Worm (Caenorhabditis elegans): ENCODE measurements around the gene rme-4.

Gene rme-4

ce11 chrX:10377663-10378062, 2.0 kb downstream of the rme-4 start (continued):
- TF ChIP-seq Y22D7AL.16 (tag; optimal IDR thresholded peaks at IDR 0.05) (no peak), ceh-30 (tag; optimal IDR thresholded peaks at IDR 0.05) (no peak), pha-2 (tag; optimal IDR thresholded peaks at IDR 0.05) (no peak), sdc-2 (tag; optimal IDR thresholded peaks at IDR 0.05) (peak; percentile 70), mec-3 (tag; optimal IDR thresholded peaks at IDR 0.05; ENCODE audit: borderline replicate concordance) (no peak), ahr-1 (tag; optimal IDR thresholded peaks at IDR 0.05) (no peak), unc-42 (tag; optimal IDR thresholded peaks at IDR 0.05) (peak; percentile 77), K02D7.2 (tag; optimal IDR thresholded peaks at IDR 0.05) (no peak), ceh-9 (tag; optimal IDR thresholded peaks at IDR 0.05) (no peak), unc-3 (GFP tag; conservative IDR thresholded peaks at IDR 0.05) (no peak), unc-3 (tag; optimal IDR thresholded peaks at IDR 0.05) (no peak), madf-2 (tag; optimal IDR thresholded peaks at IDR 0.05) (peak; percentile 27), hlh-15 (tag; optimal IDR thresholded peaks at IDR 0.05) (no peak), unc-55 (GFP tag; optimal IDR thresholded peaks at IDR 0.05) (no peak), odd-2 (tag; optimal IDR thresholded peaks at IDR 0.05) (no peak), ceh-18 (tag; optimal IDR thresholded peaks at IDR 0.05) (peak; percentile 86), hlh-30 (tag; optimal IDR thresholded peaks at IDR 0.05; ENCODE audit: insufficient read depth) (peak; percentile 83), ceh-24 (tag; optimal IDR thresholded peaks at IDR 0.05) (no peak), hlh-6 (tag; optimal IDR thresholded peaks at IDR 0.05) (peak; percentile 55), ceh-22 (tag; optimal IDR thresholded peaks at IDR 0.05) (no peak), nfya-1 (tag; optimal IDR thresholded peaks at IDR 0.05) (peak; percentile 76), ztf-16 (tag; optimal IDR thresholded peaks at IDR 0.05) (no peak), C08G9.2 (tag; optimal IDR thresholded peaks at IDR 0.05) (peak; percentile 34), dmd-4 (tag; optimal IDR thresholded peaks at IDR 0.05; ENCODE audit: borderline replicate concordance) (no peak), elt-4 (tag; optimal IDR thresholded peaks at IDR 0.05) (no peak), C38D4.7 (GFP tag; optimal IDR thresholded peaks at IDR 0.05) (no peak), lin-11 (tag; optimal IDR thresholded peaks at IDR 0.05) (peak; percentile 15), sox-2 (GFP tag; IDR thresholded peaks at IDR 0.05) (no peak), ttx-3 (tag; optimal IDR thresholded peaks at IDR 0.05) (no peak), ceh-6 (GFP tag; optimal IDR thresholded peaks at IDR 0.05) (peak; percentile 11), che-1 (tag; optimal IDR thresholded peaks at IDR 0.05) (peak; percentile 19), pax-1 (tag; optimal IDR thresholded peaks at IDR 0.05) (no peak), npax-4 (tag; optimal IDR thresholded peaks at IDR 0.05) (no peak), tbx-7 (tag; optimal IDR thresholded peaks at IDR 0.05) (no peak), ceh-45 (GFP tag; IDR thresholded peaks at IDR 0.05) (0 out of 2 replicates have a peak, but pooled peaks have one; percentile 6), ceh-19 (GFP tag; optimal IDR thresholded peaks at IDR 0.05) (no peak), gmeb-2 (tag; optimal IDR thresholded peaks at IDR 0.05) (no peak), rnt-1 (tag; optimal IDR thresholded peaks at IDR 0.05) (peak; percentile 44), T23F11.4 (GFP tag; optimal IDR thresholded peaks at IDR 0.05) (no peak), lim-6 (tag; optimal IDR thresholded peaks at IDR 0.05) (peak; percentile 44), pros-1 (tag; optimal IDR thresholded peaks at IDR 0.05) (peak; percentile 40), tbx-2 (tag; optimal IDR thresholded peaks at IDR 0.05) (peak; percentile 72), zip-5 (tag; optimal IDR thresholded peaks at IDR 0.05) (no peak), hlh-8 (tag; optimal IDR thresholded peaks at IDR 0.05) (peak; percentile 46), sox-4 (tag; optimal IDR thresholded peaks at IDR 0.05) (peak; percentile 5), pag-3 (tag; optimal IDR thresholded peaks at IDR 0.05; ENCODE audit: borderline replicate concordance) (no peak), ceh-31 (tag; optimal IDR thresholded peaks at IDR 0.05) (peak; percentile 81), pqm-1 (tag; optimal IDR thresholded peaks at IDR 0.05) (no peak), ets-4 (tag; optimal IDR thresholded peaks at IDR 0.05) (no peak)

Data from whole organism, late embryonic.